Fruit fly (Drosophila melanogaster): Measurements from ENCODE around the gene Rab9Db.

- TF ChIP-seq CG7045 (GFP tag; optimal IDR thresholded peaks at IDR 0.05) (no peak), CG33017 (tag; optimal IDR thresholded peaks at IDR 0.05) (no peak), toe (GFP tag; optimal IDR thresholded peaks at IDR 0.05) (no peak), Clk (GFP tag; optimal IDR thresholded peaks at IDR 0.05) (no peak), ovo (GFP tag; optimal IDR thresholded peaks at IDR 0.05) (no peak), Crg-1 (GFP tag; optimal IDR thresholded peaks at IDR 0.05) (no peak), pad (GFP tag; optimal IDR thresholded peaks at IDR 0.05) (no peak), CG11617 (GFP tag; optimal IDR thresholded peaks at IDR 0.05) (no peak), cic (GFP tag; optimal IDR thresholded peaks at IDR 0.05) (no peak)
These were observed 23.7 kb downstream of the Rab9Db start for dm6 chrX:10599318-10599717.
